Worm (Caenorhabditis elegans): ENCODE data around the gene mpst-7.

DNA sequence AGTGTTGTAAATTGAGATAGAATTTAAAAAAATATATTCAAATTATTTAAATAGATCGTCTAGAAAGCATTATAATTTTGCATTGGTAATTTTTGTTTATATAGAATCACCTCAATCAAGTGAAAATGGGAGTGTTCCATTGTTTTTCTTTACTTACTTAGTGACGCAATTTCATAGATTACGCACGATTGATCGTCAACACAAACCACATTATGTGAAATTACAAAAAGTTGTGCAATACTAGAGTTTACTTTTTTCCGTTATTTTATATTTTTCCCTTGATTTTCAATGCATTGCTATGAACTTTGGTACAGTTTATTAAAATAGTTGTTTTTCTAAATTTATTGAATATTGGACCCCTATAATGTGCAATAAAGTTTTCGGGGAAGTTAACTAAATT is 21.5 kb downstream of the mpst-7 start, which contains the start of gene T16G1.5:
- TF ChIP-seq nhr-11 (tag; optimal IDR thresholded peaks at IDR 0.05) (no peak), snpc-4 (tag; optimal IDR thresholded peaks at IDR 0.05) (no peak), fos-1 (tag; optimal IDR thresholded peaks at IDR 0.05) (no peak), F10B5.3 (tag; optimal IDR thresholded peaks at IDR 0.05) (no peak), nhr-237 (tag; optimal IDR thresholded peaks at IDR 0.05) (no peak), ama-1 (optimal IDR thresholded peaks at IDR 0.05) (no peak), lin-39 (tag; optimal IDR thresholded peaks at IDR 0.05) (no peak), lin-15B (tag; optimal IDR thresholded peaks at IDR 0.05) (no peak), mep-1 (tag; optimal IDR thresholded peaks at IDR 0.05) (no peak)

Data from whole organism, L4 larva.